Worm (Caenorhabditis elegans) whole organism, L4 larva: ENCODE data around the gene nspa-9.

ENCODE experiments used
- F44E2.7 ChIP-seq: fragments of 200-800 bp; sonication (Bioruptor generic); IDR thresholded peaks from 2 replicates; pipeline ENCODE4 v2.1.2; 2022; ENCODE audit warnings: missing genetic modification characterization, missing compliant biosample characterization
- T26A8.4 ChIP-seq: fragments of 200-800 bp; sonication (Bioruptor generic); IDR thresholded peaks from 2 replicates; pipeline ENCODE4 v1.3.6; 2022; ENCODE audit warnings: missing genetic modification characterization, missing compliant biosample characterization
- aha-1 ChIP-seq: fragments of 150-350 bp; peaks from one replicate; lab custom pipeline; 2014; ENCODE audit warnings: missing biosample characterization, missing genetic modification characterization
- aly-2 ChIP-seq: sonication (generic microtip); optimal IDR thresholded peaks from 2 replicates; lab custom pipeline; 2018; ENCODE audit warnings: missing biosample characterization, missing genetic modification characterization
- ama-1 ChIP-seq: fragments of 150-350 bp; optimal IDR thresholded peaks from 2 replicates; lab custom pipeline; 2014; ENCODE audit warnings: inconsistent platforms, mixed read lengths
- ceh-82 ChIP-seq: sonication (generic microtip); optimal IDR thresholded peaks from 2 replicates; lab custom pipeline; 2017; ENCODE audit warnings: missing biosample characterization, missing genetic modification characterization
- daf-19 ChIP-seq: fragments of 200-800 bp; sonication (Bioruptor generic); conservative IDR thresholded peaks from 2 replicates; pipeline ENCODE4 v1.3.6; 2022; ENCODE audit warnings: missing genetic modification characterization, missing compliant biosample characterization
- hif-1 ChIP-seq, 2 experiments: sonication (generic microtip); optimal IDR thresholded peaks; 2 replicates each; lab custom pipeline; 2016 to 2017; ENCODE audit warnings: missing compliant biosample characterization in 2 of 2, missing genetic modification characterization in 2 of 2, missing genetic modification reagents in 2 of 2, missing genotype in 2 of 2, mild to moderate bottlenecking in 1 of 2
- mep-1 ChIP-seq: fragments of 150-350 bp; sonication (generic microtip); optimal IDR thresholded peaks from 3 replicates; lab custom pipeline; 2014; ENCODE audit warnings: missing biosample characterization, missing genetic modification characterization
- pha-4 ChIP-seq, 2 experiments: fragments of 150-350 bp in 1 of 2; fragments of 200-800 bp in 1 of 2; sonication (Bioruptor generic) in 1 of 2; IDR thresholded peaks in 1 of 2; optimal IDR thresholded peaks in 1 of 2; 2 replicates each; pipeline versions ENCODE4 v1.3.6 to Lab custom; 2014 to 2022; ENCODE audit warnings: missing genetic modification characterization in 2 of 2, missing genetic modification reagents in 2 of 2, missing biosample characterization in 1 of 2, missing compliant biosample characterization in 1 of 2
- rbr-2 ChIP-seq: sonication (generic microtip); optimal IDR thresholded peaks from 2 replicates; lab custom pipeline; 2016; ENCODE audit warnings: missing genotype, missing genetic modification characterization, missing compliant biosample characterization
- skn-1 ChIP-seq: fragments of 150-350 bp; optimal IDR thresholded peaks from 2 replicates; lab custom pipeline; 2014; ENCODE audit warnings: missing biosample characterization, missing genetic modification characterization
- snpc-1.2 ChIP-seq: fragments of 200-800 bp; sonication (Bioruptor generic); IDR thresholded peaks from 2 replicates; pipeline ENCODE4 v1.3.6; 2022; ENCODE audit warnings: missing genetic modification reagents, missing genetic modification characterization, missing compliant biosample characterization
- zip-2 ChIP-seq: fragments of 150-350 bp; optimal IDR thresholded peaks from 2 replicates; lab custom pipeline; 2014; ENCODE audit warnings: missing biosample characterization, missing genetic modification characterization

- TF ChIP-seq rbr-2: no peak
- TF ChIP-seq skn-1 (tag; lab: Kevin White, UChicago): no peak
- TF ChIP-seq pha-4 (GFP tag; IDR thresholded peaks at IDR 0.05; lab: Robert Waterston, UW): no peak
- TF ChIP-seq pha-4 (tag; optimal IDR thresholded peaks at IDR 0.05; lab: Kevin White, UChicago): no peak
- TF ChIP-seq ceh-82: no peak
- TF ChIP-seq hif-1 (tag; optimal IDR thresholded peaks at IDR 0.05; lab: Kevin White, UChicago): no peak
- no peak for TF ChIP-seq F44E2.7 (GFP tag; lab: Robert Waterston, UW)
- TF ChIP-seq T26A8.4 (GFP tag; lab: Robert Waterston, UW): no peak
- no peak for TF ChIP-seq zip-2 (tag; lab: Kevin White, UChicago)
- no peak for TF ChIP-seq aha-1 (tag; lab: Kevin White, UChicago)
- no peak for TF ChIP-seq aly-2 (tag; lab: Kevin White, UChicago)
- no peak for TF ChIP-seq mep-1
- no peak for TF ChIP-seq ama-1
- no peak for TF ChIP-seq daf-19 (GFP tag; lab: Robert Waterston, UW)
- no peak for TF ChIP-seq snpc-1.2 (GFP tag; lab: Robert Waterston, UW)
Measured at ce11 chrX:11716463-11716960, 22.3 kb upstream of the nspa-9 start, which contains the start of gene C44C10.9.
